Worm (Caenorhabditis elegans): Measurements from ENCODE around the gene cdk-4.

ce11 chrX:13506493-13506892, 12.2 kb downstream of the cdk-4 start:
- no peak for TF ChIP-seq F13H6.1 (tag; optimal IDR thresholded peaks at IDR 0.05)
- no peak for TF ChIP-seq mdl-1 (tag; optimal IDR thresholded peaks at IDR 0.05)
- no peak for TF ChIP-seq nhr-77 (tag; optimal IDR thresholded peaks at IDR 0.05)
- TF ChIP-seq nhr-12 (tag; optimal IDR thresholded peaks at IDR 0.05) = no peak
- no peak for TF ChIP-seq dmd-4 (tag; optimal IDR thresholded peaks at IDR 0.05)
- TF ChIP-seq aly-2 (tag; optimal IDR thresholded peaks at IDR 0.05) = no peak

Measured in whole organism, L2 larva.